Fruit fly (Drosophila melanogaster) whole organism, embryonic: ENCODE measurements around the gene CG42538.

Experiments
- Bgb ChIP-seq: fragments of 200-800 bp; sonication (Bioruptor generic); IDR thresholded peaks from 2 replicates; pipeline ENCODE4 v1.3.6; 2022; ENCODE audit warnings: missing biosample characterization, missing genetic modification characterization; ENCODE audit not compliant: partially characterized antibody
- Blimp-1 ChIP-seq: fragments of 200-800 bp; sonication (Bioruptor generic); optimal IDR thresholded peaks from 3 replicates; lab custom pipeline; 2018; ENCODE audit warnings: missing biosample characterization, missing genetic modification characterization, mild to moderate bottlenecking, moderate library complexity, missing genetic modification reagents
- CG10209 ChIP-seq: fragments of 200-800 bp; sonication (Bioruptor generic); optimal IDR thresholded peaks from 3 replicates; lab custom pipeline; 2017; ENCODE audit warnings: missing biosample characterization, mild to moderate bottlenecking, missing genetic modification characterization, missing genetic modification reagents
- CG12236 ChIP-seq: fragments of 200-800 bp; sonication (Bioruptor generic); optimal IDR thresholded peaks from 2 replicates; lab custom pipeline; 2016; ENCODE audit warnings: missing biosample characterization, missing genetic modification characterization
- CG12744 ChIP-seq: fragments of 200-800 bp; sonication (Bioruptor generic); optimal IDR thresholded peaks from 2 replicates; lab custom pipeline; 2016; ENCODE audit warnings: missing biosample characterization, missing genetic modification characterization
- CG13775 ChIP-seq: fragments of 200-800 bp; sonication (Bioruptor generic); optimal IDR thresholded peaks from 3 replicates; lab custom pipeline; 2017; ENCODE audit warnings: missing biosample characterization, mild to moderate bottlenecking, missing genetic modification characterization
- CG14710 ChIP-seq: fragments of 200-800 bp; sonication (Bioruptor generic); optimal IDR thresholded peaks from 3 replicates; lab custom pipeline; 2019; ENCODE audit warnings: missing biosample characterization, mild to moderate bottlenecking, missing genetic modification characterization, moderate library complexity
- CG16813 ChIP-seq: fragments of 200-800 bp; sonication (Bioruptor generic); IDR thresholded peaks from 3 replicates; pipeline ENCODE4 v1.3.6; 2022; ENCODE audit warnings: missing biosample characterization, missing genetic modification characterization; ENCODE audit not compliant: partially characterized antibody
- CG16815 ChIP-seq: fragments of 200-800 bp; sonication (Bioruptor generic); optimal IDR thresholded peaks from 3 replicates; lab custom pipeline; 2017; ENCODE audit warnings: missing biosample characterization, mild to moderate bottlenecking, missing genetic modification characterization
- CG30431 ChIP-seq: fragments of 200-800 bp; sonication (Bioruptor generic); optimal IDR thresholded peaks from 2 replicates; lab custom pipeline; 2017; ENCODE audit warnings: missing biosample characterization, missing genetic modification characterization
- CG3726 ChIP-seq: fragments of 200-800 bp; sonication (Bioruptor generic); IDR thresholded peaks from 3 replicates; pipeline ENCODE4, ENCODE4 v1.3.6; 2022; ENCODE audit warnings: missing biosample characterization, missing genetic modification characterization
- CG5953 ChIP-seq: fragments of 200-800 bp; sonication (Bioruptor generic); IDR thresholded peaks from 2 replicates; pipeline ENCODE4 v1.3.6; 2022; ENCODE audit warnings: missing biosample characterization, missing genetic modification characterization
- CG8388 ChIP-seq: fragments of 200-800 bp; sonication (Bioruptor generic); optimal IDR thresholded peaks from 2 replicates; lab custom pipeline; 2019; ENCODE audit warnings: missing biosample characterization, mild to moderate bottlenecking, missing genetic modification characterization, moderate library complexity
- CG9437 ChIP-seq: fragments of 200-800 bp; sonication (Bioruptor generic); optimal IDR thresholded peaks from 2 replicates; lab custom pipeline; 2018; ENCODE audit warnings: missing biosample characterization, mild to moderate bottlenecking, missing genetic modification characterization
- Dip3 ChIP-seq: fragments of 200-800 bp; sonication (Bioruptor generic); optimal IDR thresholded peaks from 3 replicates; lab custom pipeline; 2016; ENCODE audit warnings: missing biosample characterization, missing genetic modification characterization
- Dref ChIP-seq: fragments of 200-800 bp; sonication (Bioruptor generic); IDR thresholded peaks from 2 replicates; pipeline ENCODE4 v1.3.6; 2022; ENCODE audit warnings: missing biosample characterization, missing genetic modification characterization
- Gsc ChIP-seq: fragments of 200-800 bp; sonication (Bioruptor generic); IDR thresholded peaks from 2 replicates; pipeline ENCODE4 v1.3.6; 2022; ENCODE audit warnings: missing biosample characterization, missing genetic modification characterization
- Hr78 ChIP-seq, 2 experiments: fragments of 200-800 bp in 1 of 2; fragments of >200 bp in 1 of 2; sonication (Bioruptor generic) in 1 of 2; optimal IDR thresholded peaks; 2 replicates each; lab custom pipeline; 2017 to 2019; ENCODE audit warnings: missing biosample characterization in 2 of 2, missing genetic modification characterization in 2 of 2, mild to moderate bottlenecking in 1 of 2, moderate library complexity in 1 of 2
- Hsf ChIP-seq: fragments of 200-800 bp; sonication (Bioruptor generic); optimal IDR thresholded peaks from 3 replicates; lab custom pipeline; 2016; ENCODE audit warnings: missing biosample characterization, missing genetic modification characterization
- Nf-YB ChIP-seq: fragments of 200-800 bp; sonication (Bioruptor generic); optimal IDR thresholded peaks from 3 replicates; lab custom pipeline; 2019; ENCODE audit warnings: missing biosample characterization, mild to moderate bottlenecking, missing genetic modification characterization, moderate library complexity
- Ssrp ChIP-seq: fragments of 200-800 bp; sonication (Bioruptor generic); optimal IDR thresholded peaks from 2 replicates; lab custom pipeline; 2018; ENCODE audit warnings: missing biosample characterization, mild to moderate bottlenecking, missing genetic modification characterization, moderate library complexity
- Xrp1 ChIP-seq: fragments of 200-800 bp; sonication (Bioruptor generic); IDR thresholded peaks from 2 replicates; pipeline ENCODE4 v1.3.6; 2022; ENCODE audit warnings: missing biosample characterization, missing genetic modification characterization
- chinmo ChIP-seq: fragments of 200-800 bp; sonication (Bioruptor generic); IDR thresholded peaks from 4 replicates; pipeline ENCODE4 v1.3.6; 2022; ENCODE audit warnings: missing biosample characterization, missing genetic modification characterization; ENCODE audit not compliant: partially characterized antibody
- chm ChIP-seq: fragments of 200-800 bp; sonication (Bioruptor generic); IDR thresholded peaks from 2 replicates; pipeline ENCODE4 v1.3.6; 2022; ENCODE audit warnings: missing biosample characterization, missing genetic modification characterization
- fd3F ChIP-seq: fragments of 200-800 bp; sonication (Bioruptor generic); optimal IDR thresholded peaks from 2 replicates; lab custom pipeline; 2018; ENCODE audit warnings: missing biosample characterization, mild to moderate bottlenecking, missing genetic modification characterization, moderate library complexity
- ind ChIP-seq: fragments of 200-800 bp; sonication (Bioruptor generic); optimal IDR thresholded peaks from 3 replicates; lab custom pipeline; 2016; ENCODE audit warnings: missing biosample characterization, missing genetic modification characterization
- kay ChIP-seq: fragments of 200-800 bp; sonication (Bioruptor generic); optimal IDR thresholded peaks from 2 replicates; lab custom pipeline; 2016; ENCODE audit warnings: missing biosample characterization, missing genetic modification characterization
- lola ChIP-seq, 3 experiments: fragments of >200 bp in 2 of 3; fragments of 200-800 bp in 1 of 3; sonication (Bioruptor generic) in 1 of 3; optimal IDR thresholded peaks; 2 replicates each; lab custom pipeline; 2017 to 2019; ENCODE audit warnings: missing biosample characterization in 3 of 3, missing genetic modification characterization in 3 of 3, mild to moderate bottlenecking in 1 of 3, moderate library complexity in 1 of 3
- luna ChIP-seq: fragments of 200-800 bp; sonication (Bioruptor generic); optimal IDR thresholded peaks from 2 replicates; lab custom pipeline; 2016; ENCODE audit warnings: missing biosample characterization, missing genetic modification characterization
- odd ChIP-seq: fragments of 200-800 bp; sonication (Bioruptor generic); optimal IDR thresholded peaks from 2 replicates; lab custom pipeline; 2017; ENCODE audit warnings: missing biosample characterization, mild to moderate bottlenecking, missing genetic modification characterization
- pho ChIP-seq: fragments of 200-800 bp; sonication (Bioruptor generic); optimal IDR thresholded peaks from 2 replicates; lab custom pipeline; 2016; ENCODE audit warnings: missing biosample characterization, missing genetic modification characterization
- tin ChIP-seq: fragments of 200-800 bp; sonication (Bioruptor generic); optimal IDR thresholded peaks from 3 replicates; lab custom pipeline; 2016; ENCODE audit warnings: missing biosample characterization, missing genetic modification characterization
- wor ChIP-seq: fragments of 200-800 bp; sonication (Bioruptor generic); IDR thresholded peaks from 2 replicates; pipeline ENCODE4 v1.3.6; 2022; ENCODE audit warnings: missing biosample characterization, missing genetic modification characterization
- z ChIP-seq: fragments of 200-800 bp; sonication (Bioruptor generic); IDR thresholded peaks from 3 replicates; pipeline ENCODE4 v1.3.6; 2022; ENCODE audit warnings: missing biosample characterization, missing genetic modification characterization
- zen2 ChIP-seq: fragments of 200-800 bp; sonication (Bioruptor generic); IDR thresholded peaks from 3 replicates; pipeline ENCODE4 v1.3.6; 2022; ENCODE audit warnings: missing biosample characterization, missing genetic modification characterization; ENCODE audit not compliant: partially characterized antibody

Gene CG42538

DNA sequence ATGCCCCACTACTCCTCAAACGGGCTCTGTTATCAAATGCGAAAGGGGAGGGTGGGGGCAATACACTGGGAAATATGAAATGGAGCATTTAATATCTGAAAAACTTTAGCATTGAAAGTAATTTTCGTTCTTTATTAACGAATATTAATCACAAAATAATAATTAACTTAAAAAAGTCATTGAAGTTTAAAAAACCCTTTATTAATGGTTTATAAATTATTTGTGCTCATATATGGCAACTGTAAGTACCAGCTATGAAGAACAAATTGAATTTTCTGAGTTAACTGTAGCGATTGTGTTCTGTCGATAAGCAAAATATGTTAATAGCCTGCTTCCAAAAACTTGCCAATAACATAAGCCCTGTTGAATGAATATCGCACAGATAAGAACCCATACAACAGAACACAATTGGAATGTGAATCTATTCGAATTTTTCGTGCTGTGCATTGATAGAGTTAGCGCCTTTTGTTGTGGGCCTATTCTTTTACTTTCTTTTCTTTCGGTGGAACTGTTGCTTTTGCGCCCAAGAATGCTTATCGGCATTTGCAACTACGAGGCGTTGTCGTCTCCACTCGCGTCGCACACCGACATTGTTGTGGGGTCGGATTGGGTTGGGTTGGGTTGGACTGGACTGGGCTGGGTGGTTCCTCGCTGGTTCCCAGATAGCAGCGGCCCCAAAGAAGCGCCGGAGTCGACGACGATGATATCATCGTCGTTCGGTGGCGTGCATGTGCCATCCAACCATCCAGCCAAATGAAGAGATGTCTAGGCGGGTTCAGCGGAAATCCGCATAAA is 26.7 kb downstream of the CG42538 start (continued):
- TF ChIP-seq CG8388 (peak; percentile 50), Ssrp (tag; lab: Kevin White, UChicago) (peak; percentile 52), CG9437 (peak; percentile 59), zen2 (no peak), Bgb (no peak), Dip3 (GFP tag; lab: Kevin White, UChicago) (peak; percentile 19), CG12744 (GFP tag; lab: Kevin White, UChicago) (no peak), Blimp-1 (GFP tag; lab: Kevin White, UChicago) (peak; percentile 64), CG14710 (tag; lab: Kevin White, UChicago) (peak; percentile 71), CG30431 (GFP tag; lab: Kevin White, UChicago) (peak; percentile 1), wor (GFP tag; lab: Robert Waterston, UW) (no peak), kay (GFP tag; lab: Kevin White, UChicago) (peak; percentile 46), tin (GFP tag; lab: Kevin White, UChicago) (peak; percentile 22), CG12236 (GFP tag; lab: Kevin White, UChicago) (no peak), Gsc (no peak), lola (GFP tag; optimal IDR thresholded peaks at IDR 0.05; lab: Kevin White, UChicago) (peak in 1 of 3 experiments; percentile 73)

DNA sequence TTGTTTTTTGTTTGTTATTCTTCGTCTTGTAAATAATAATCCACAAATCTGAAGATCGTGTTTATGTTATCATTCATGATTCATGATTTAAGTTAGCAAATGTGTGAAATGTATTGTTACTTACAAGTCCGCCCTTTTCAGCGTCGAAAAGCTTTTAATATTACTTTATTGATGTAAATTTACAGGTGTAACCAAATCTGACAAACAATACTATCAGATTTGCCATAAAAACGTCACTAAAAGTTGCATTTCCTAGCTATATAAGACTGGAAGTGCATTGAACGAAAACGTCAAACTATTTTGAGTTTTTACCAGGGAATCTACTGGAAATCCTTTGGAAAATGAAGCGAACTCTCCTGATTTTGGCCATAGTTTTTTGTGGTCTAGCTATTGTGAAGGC is 47.9 kb downstream of the CG42538 start, which contains the start of gene CG33258:
Gene CG33258 (plus strand): TSS at position 301 of the 400 bp plus-strand sequence.
- TF ChIP-seq Dref (GFP tag; lab: Robert Waterston, UW) (no peak), Hr78 (GFP tag; optimal IDR thresholded peaks at IDR 0.05; lab: Kevin White, UChicago) (no peak)

DNA sequence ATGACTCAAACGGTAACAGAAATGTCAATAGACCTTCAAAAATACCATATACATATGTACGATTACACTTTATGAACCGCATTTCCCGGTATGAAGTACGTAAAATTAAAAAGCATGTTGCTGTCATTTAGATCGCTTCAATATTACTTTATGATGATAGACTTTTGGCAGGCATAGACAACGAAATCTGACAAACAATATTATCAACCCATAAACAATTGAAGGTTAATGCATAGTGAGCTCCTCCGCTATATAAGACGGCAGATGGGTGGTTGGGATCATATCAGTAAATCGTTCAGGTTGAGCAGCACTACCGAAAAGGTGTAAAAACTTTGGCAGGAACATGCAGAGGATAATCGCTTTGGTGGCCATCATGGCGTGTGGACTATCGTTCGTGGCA is 49.4 kb downstream of the CG42538 start, which contains the start of gene CG13075:
Gene CG13075 (plus strand): TSS at position 301 of the 400 bp plus-strand sequence.
- TF ChIP-seq CG5953 (GFP tag; lab: Robert Waterston, UW) (no peak), CG16815 (GFP tag; lab: Kevin White, UChicago) (no peak), fd3F (no peak), odd (GFP tag; lab: Kevin White, UChicago) (no peak), CG16813 (GFP tag; lab: Robert Waterston, UW) (no peak), Nf-YB (GFP tag; lab: Kevin White, UChicago) (no peak), CG13775 (GFP tag; lab: Kevin White, UChicago) (no peak), CG3726 (no peak), chm (GFP tag; lab: Robert Waterston, UW) (no peak), Hsf (no peak), Xrp1 (GFP tag; lab: Robert Waterston, UW) (no peak), z (GFP tag; lab: Robert Waterston, UW) (no peak), luna (GFP tag; lab: Kevin White, UChicago) (no peak), pho (GFP tag; lab: Kevin White, UChicago) (no peak), chinmo (no peak), CG10209 (GFP tag; lab: Kevin White, UChicago) (no peak), Ssrp (tag; lab: Kevin White, UChicago) (no peak), ind (no peak)
